Worm (Caenorhabditis elegans): ENCODE data around the gene nhr-223.
A peak's percentile ranks its signal among the peaks of the same experiment; 100 is the strongest.

nhr-223 gene

ce11 chrV:15815962-15816432, 19.8 kb downstream of the nhr-223 start, which contains the start of the genes fbxa-69 and F54B8.4:
fbxa-69 (minus strand) TSS chrV:15815971.
F54B8.4 (plus strand) TSS chrV:15816382.
- peak; percentile 22 for TF ChIP-seq sma-9 (GFP tag; optimal IDR thresholded peaks at IDR 0.05)
- TF ChIP-seq sma-9 (tag; optimal IDR thresholded peaks at IDR 0.05), result no peak
- no peak for TF ChIP-seq C34F6.9 (tag; optimal IDR thresholded peaks at IDR 0.05)
- no peak for TF ChIP-seq nhr-25 (tag; optimal IDR thresholded peaks at IDR 0.05)
- no peak for TF ChIP-seq nhr-237 (tag; optimal IDR thresholded peaks at IDR 0.05)
- TF ChIP-seq blmp-1 (tag; optimal IDR thresholded peaks at IDR 0.05; ENCODE audit: insufficient read depth), result peak; percentile 40
- no peak for TF ChIP-seq ztf-11 (tag; optimal IDR thresholded peaks at IDR 0.05)
- TF ChIP-seq nhr-129 (tag; optimal IDR thresholded peaks at IDR 0.05), result peak; percentile 48

ce11 chrV:15817746-15818145, 21.6 kb downstream of the nhr-223 start, which contains the start of gene abf-3:
abf-3 (minus strand) TSS chrV:15817846.
- TF ChIP-seq nhr-77 (tag; optimal IDR thresholded peaks at IDR 0.05) (no peak), elt-1 (tag; optimal IDR thresholded peaks at IDR 0.05) (no peak), ceh-82 (tag; optimal IDR thresholded peaks at IDR 0.05) (no peak), nhr-12 (tag; optimal IDR thresholded peaks at IDR 0.05) (no peak), egl-27 (tag; optimal IDR thresholded peaks at IDR 0.05) (no peak), nhr-6 (tag; optimal IDR thresholded peaks at IDR 0.05) (no peak)

- no peak for TF ChIP-seq ceh-16 (tag; optimal IDR thresholded peaks at IDR 0.05)
- no peak for TF ChIP-seq ceh-82 (tag; optimal IDR thresholded peaks at IDR 0.05)
- no peak for TF ChIP-seq nhr-237 (tag; optimal IDR thresholded peaks at IDR 0.05)
- no peak for TF ChIP-seq nhr-77 (tag; optimal IDR thresholded peaks at IDR 0.05)
- TF ChIP-seq F13H6.1 (tag; optimal IDR thresholded peaks at IDR 0.05), result no peak
- no peak for TF ChIP-seq blmp-1 (tag; optimal IDR thresholded peaks at IDR 0.05; ENCODE audit: insufficient read depth)
- no peak for TF ChIP-seq dmd-4 (tag; optimal IDR thresholded peaks at IDR 0.05)
These were observed 23.8 kb downstream of the nhr-223 start, which contains the start of gene srbc-48 for ce11 chrV:15819983-15820382. srbc-48 (plus strand) TSS chrV:15820283.

- TF ChIP-seq elt-1 (tag; optimal IDR thresholded peaks at IDR 0.05), result no peak
- no peak for TF ChIP-seq nhr-237 (tag; optimal IDR thresholded peaks at IDR 0.05)
- TF ChIP-seq mbf-1 (tag; optimal IDR thresholded peaks at IDR 0.05), result no peak
- no peak for TF ChIP-seq elt-3 (tag; optimal IDR thresholded peaks at IDR 0.05)
- no peak for TF ChIP-seq ama-1 (optimal IDR thresholded peaks at IDR 0.05)
These were observed 25.2 kb downstream of the nhr-223 start, which contains the start of gene srbc-49 for ce11 chrV:15821398-15821797. srbc-49 (plus strand) TSS chrV:15821698.

ce11 chrV:15824866-15825265, 28.7 kb downstream of the nhr-223 start, which contains the start of gene srbc-50:
srbc-50 (minus strand) TSS chrV:15824966.
- TF ChIP-seq unc-62 (GFP tag; optimal IDR thresholded peaks at IDR 0.05), result no peak

ce11 chrV:15826110-15826509, 29.9 kb downstream of the nhr-223 start, which contains the start of gene srbc-51:
srbc-51 (plus strand) TSS chrV:15826410.
- no peak for TF ChIP-seq nhr-23 (tag; optimal IDR thresholded peaks at IDR 0.05)
- TF ChIP-seq elt-1 (tag; optimal IDR thresholded peaks at IDR 0.05), result no peak
- TF ChIP-seq nhr-10 (tag; optimal IDR thresholded peaks at IDR 0.05), result no peak
- no peak for TF ChIP-seq ceh-82 (tag; optimal IDR thresholded peaks at IDR 0.05)
- no peak for TF ChIP-seq zag-1 (tag; optimal IDR thresholded peaks at IDR 0.05)
- no peak for TF ChIP-seq nhr-12 (tag; optimal IDR thresholded peaks at IDR 0.05)
- no peak for TF ChIP-seq lin-39 (tag; optimal IDR thresholded peaks at IDR 0.05)
- no peak for TF ChIP-seq ceh-16 (tag; optimal IDR thresholded peaks at IDR 0.05)
- no peak for TF ChIP-seq alr-1 (tag; optimal IDR thresholded peaks at IDR 0.05)
- no peak for TF ChIP-seq unc-39 (tag; optimal IDR thresholded peaks at IDR 0.05)
- TF ChIP-seq unc-55 (GFP tag; optimal IDR thresholded peaks at IDR 0.05), result no peak
- TF ChIP-seq blmp-1 (tag; optimal IDR thresholded peaks at IDR 0.05; ENCODE audit: insufficient read depth), result no peak

- TF ChIP-seq lin-11 (tag; optimal IDR thresholded peaks at IDR 0.05) (no peak), dmd-4 (tag; optimal IDR thresholded peaks at IDR 0.05) (no peak)
These were observed 33.7 kb downstream of the nhr-223 start, which contains the start of gene srbc-55 for ce11 chrV:15829907-15830306. srbc-55 (minus strand) TSS chrV:15830007.

All from whole organism, L2 larva.